Worm (Caenorhabditis elegans): ENCODE results near the gene tbc-7.

DNA sequence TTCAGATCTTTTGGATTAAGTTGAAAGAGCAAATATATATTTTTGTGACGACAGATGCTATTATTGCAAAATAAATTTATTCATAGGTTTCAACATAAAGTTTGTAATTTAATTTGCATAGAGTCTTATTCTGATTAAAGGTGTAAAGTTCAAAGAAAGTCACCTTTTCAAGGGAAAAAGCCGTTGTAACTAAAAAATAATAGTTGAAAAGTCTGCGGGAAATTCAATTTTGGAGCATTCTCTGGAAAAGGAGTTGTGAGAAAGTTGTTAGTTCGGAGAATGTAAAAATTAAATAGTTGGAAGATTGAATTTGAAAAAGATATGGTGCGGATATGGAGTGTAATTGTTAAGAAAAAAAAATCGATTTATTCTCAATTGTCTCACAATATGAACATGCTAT is 30.0 kb downstream of the tbc-7 start:
- TF ChIP-seq dao-5 (tag; optimal IDR thresholded peaks at IDR 0.05), result no peak
- TF ChIP-seq W03F9.2 (tag; optimal IDR thresholded peaks at IDR 0.05), result no peak
- TF ChIP-seq him-1 (tag; optimal IDR thresholded peaks at IDR 0.05), result no peak
